Worm (Caenorhabditis elegans): ENCODE measurements around the gene set-21.

The set-21 gene

DNA sequence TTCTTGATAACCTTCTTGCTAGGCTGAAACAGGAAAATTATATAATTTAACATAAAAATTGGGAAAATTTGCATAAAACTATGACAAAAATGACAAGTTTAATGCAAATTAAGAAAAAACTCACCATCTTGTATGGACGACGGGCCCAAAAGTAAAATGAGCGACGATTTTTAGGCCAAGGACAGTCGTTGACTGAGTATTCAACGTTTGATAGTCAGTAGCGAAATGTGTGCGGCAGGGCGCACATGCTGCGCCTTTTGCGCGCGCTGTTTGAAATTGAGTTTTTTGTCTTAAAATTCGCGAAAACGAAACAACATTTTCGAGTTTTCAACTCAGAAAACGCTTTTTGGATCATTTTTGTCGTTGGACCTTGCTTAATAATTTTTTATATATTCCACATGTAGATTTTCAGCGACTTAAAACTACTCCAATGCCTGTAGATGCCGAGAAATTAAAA, at the start of gene set-21, which contains the start of gene rpl-7A:
set-21 (plus strand) TSS at position 407 of the 457 bp plus-strand sequence.
rpl-7A (minus strand) TSS at position 153 of the 457 bp plus-strand sequence.
- TF ChIP-seq hmg-11 (tag; optimal IDR thresholded peaks at IDR 0.05) (peak; percentile 89), fos-1 (tag; optimal IDR thresholded peaks at IDR 0.05) (peak; percentile 39), fkh-2 (tag; optimal IDR thresholded peaks at IDR 0.05) (no peak), nhr-23 (tag; optimal IDR thresholded peaks at IDR 0.05) (peak; percentile 97), eor-1 (tag; optimal IDR thresholded peaks at IDR 0.05) (no peak), ZK546.5 (tag; optimal IDR thresholded peaks at IDR 0.05) (peak; percentile 40), ceh-82 (tag; optimal IDR thresholded peaks at IDR 0.05) (peak; percentile 77), nhr-76 (tag; optimal IDR thresholded peaks at IDR 0.05) (no peak), sea-2 (GFP tag; optimal IDR thresholded peaks at IDR 0.05) (no peak), elt-3 (tag; optimal IDR thresholded peaks at IDR 0.05) (peak; percentile 13 to 87 (median 16)), ztf-4 (tag; optimal IDR thresholded peaks at IDR 0.05) (no peak), nhr-237 (tag; optimal IDR thresholded peaks at IDR 0.05) (no peak), nhr-67 (tag; optimal IDR thresholded peaks at IDR 0.05) (no peak), lin-39 (tag; optimal IDR thresholded peaks at IDR 0.05) (peak; percentile 75), aly-2 (tag; optimal IDR thresholded peaks at IDR 0.05) (no peak), skn-1 (tag; optimal IDR thresholded peaks at IDR 0.05) (peak; percentile 65), snpc-4 (tag; optimal IDR thresholded peaks at IDR 0.05) (peak; percentile 86), zag-1 (tag; optimal IDR thresholded peaks at IDR 0.05) (peak; percentile 24), nhr-11 (tag; optimal IDR thresholded peaks at IDR 0.05) (peak; percentile 82), fkh-10 (GFP tag; optimal IDR thresholded peaks at IDR 0.05) (no peak), ceh-28 (tag; optimal IDR thresholded peaks at IDR 0.05) (peak; percentile 64), lsy-12 (tag; optimal IDR thresholded peaks at IDR 0.05) (peak; percentile 97), nhr-43 (tag; optimal IDR thresholded peaks at IDR 0.05; ENCODE audit: poor library complexity, severe bottlenecking) (peak; percentile 98), lin-15B (tag; optimal IDR thresholded peaks at IDR 0.05) (peak; percentile 96), nfya-1 (tag; optimal IDR thresholded peaks at IDR 0.05; ENCODE audit: insufficient read depth) (peak; percentile 89), jun-1 (tag; optimal IDR thresholded peaks at IDR 0.05) (peak; percentile 79), ama-1 (optimal IDR thresholded peaks at IDR 0.05) (no peak), mml-1 (tag; optimal IDR thresholded peaks at IDR 0.05) (no peak), mdl-1 (tag; optimal IDR thresholded peaks at IDR 0.05) (no peak), elt-2 (tag; optimal IDR thresholded peaks at IDR 0.05) (peak; percentile 86), elt-1 (tag; optimal IDR thresholded peaks at IDR 0.05) (peak; percentile 4), ceh-9 (tag; optimal IDR thresholded peaks at IDR 0.05) (no peak), ceh-16 (tag; optimal IDR thresholded peaks at IDR 0.05) (no peak), pha-4 (tag; optimal IDR thresholded peaks at IDR 0.05) (peak; percentile 91), unc-39 (tag; optimal IDR thresholded peaks at IDR 0.05) (no peak), pqm-1 (tag; optimal IDR thresholded peaks at IDR 0.05) (peak; percentile 45), tbx-2 (tag; optimal IDR thresholded peaks at IDR 0.05) (peak; percentile 92), egl-27 (tag; optimal IDR thresholded peaks at IDR 0.05) (no peak), nhr-77 (tag; optimal IDR thresholded peaks at IDR 0.05) (peak; percentile 79), ztf-11 (tag; optimal IDR thresholded peaks at IDR 0.05) (no peak), R02D3.7 (tag; optimal IDR thresholded peaks at IDR 0.05) (peak; percentile 92), egl-5 (tag; optimal IDR thresholded peaks at IDR 0.05) (peak; percentile 42), nhr-25 (tag; optimal IDR thresholded peaks at IDR 0.05) (peak; percentile 98), nhr-28 (tag; optimal IDR thresholded peaks at IDR 0.05) (peak; percentile 39), daf-12 (tag; optimal IDR thresholded peaks at IDR 0.05) (no peak), unc-62 (GFP tag; optimal IDR thresholded peaks at IDR 0.05) (peak; percentile 36), nhr-12 (tag; optimal IDR thresholded peaks at IDR 0.05) (no peak)

All from whole organism, L3 larva.